Fruit fly (Drosophila melanogaster) whole organism, prepupa: ENCODE data around the gene CG5850.

Experiments used
- Blimp-1 ChIP-seq: fragments of 200-800 bp; sonication (Bioruptor generic); optimal IDR thresholded peaks from 3 replicates; lab custom pipeline; 2017; ENCODE audit warnings: missing biosample characterization, missing genetic modification characterization, mild to moderate bottlenecking, moderate library complexity, missing genetic modification reagents
- CG10631 ChIP-seq: fragments of 200-800 bp; sonication (Bioruptor generic); optimal IDR thresholded peaks from 2 replicates; lab custom pipeline; 2016; ENCODE audit warnings: missing biosample characterization, missing genetic modification characterization
- CG10669 ChIP-seq: fragments of 200-800 bp; sonication (Bioruptor generic); optimal IDR thresholded peaks from 3 replicates; lab custom pipeline; 2018; ENCODE audit warnings: missing biosample characterization, mild to moderate bottlenecking, missing genetic modification characterization, moderate library complexity
- CG11294 ChIP-seq: fragments of 200-800 bp; sonication (Bioruptor generic); IDR thresholded peaks from 2 replicates; pipeline ENCODE4 v1.3.6; 2022; ENCODE audit warnings: missing biosample characterization, missing genetic modification characterization
- CG11762 ChIP-seq: fragments of 200-800 bp; sonication (Bioruptor generic); optimal IDR thresholded peaks from 3 replicates; lab custom pipeline; 2016; ENCODE audit warnings: missing biosample characterization, missing genetic modification characterization; ENCODE audit not compliant: insufficient read depth
- CG11902 ChIP-seq: fragments of 200-800 bp; sonication (Bioruptor generic); optimal IDR thresholded peaks from 3 replicates; lab custom pipeline; 2016; ENCODE audit warnings: missing biosample characterization, missing genetic modification characterization
- CG1621 ChIP-seq: fragments of 200-800 bp; sonication (Bioruptor generic); optimal IDR thresholded peaks from 3 replicates; lab custom pipeline; 2018; ENCODE audit warnings: missing biosample characterization, mild to moderate bottlenecking, missing genetic modification characterization
- CG16779 ChIP-seq: fragments of 200-800 bp; sonication (Bioruptor generic); optimal IDR thresholded peaks from 3 replicates; lab custom pipeline; 2017; ENCODE audit warnings: missing biosample characterization, mild to moderate bottlenecking, missing genetic modification characterization
- CG3032 ChIP-seq: fragments of 200-800 bp; optimal IDR thresholded peaks from 2 replicates; lab custom pipeline; 2019; ENCODE audit warnings: missing biosample characterization, mild to moderate bottlenecking, missing genetic modification characterization, moderate library complexity
- CG31627 ChIP-seq: fragments of 200-800 bp; sonication (Bioruptor generic); optimal IDR thresholded peaks from 3 replicates; lab custom pipeline; 2016; ENCODE audit warnings: missing biosample characterization, missing genetic modification characterization
- CG32006 ChIP-seq: fragments of 200-800 bp; sonication (Bioruptor generic); optimal IDR thresholded peaks from 3 replicates; lab custom pipeline; 2017; ENCODE audit warnings: missing biosample characterization, mild to moderate bottlenecking, missing genetic modification characterization
- CG34406 ChIP-seq: fragments of 200-800 bp; sonication (Bioruptor generic); optimal IDR thresholded peaks from 3 replicates; lab custom pipeline; 2016; ENCODE audit warnings: missing biosample characterization, missing genetic modification characterization
- CG4318 ChIP-seq: fragments of 200-800 bp; sonication (Bioruptor generic); optimal IDR thresholded peaks from 3 replicates; lab custom pipeline; 2017; ENCODE audit warnings: missing biosample characterization, mild to moderate bottlenecking, missing genetic modification characterization
- CG6163 ChIP-seq: fragments of 200-800 bp; sonication (Bioruptor generic); IDR thresholded peaks from 3 replicates; pipeline ENCODE4 v1.3.6; 2022; ENCODE audit warnings: missing biosample characterization, missing genetic modification characterization
- CG6276 ChIP-seq: fragments of 200-800 bp; sonication (Bioruptor generic); optimal IDR thresholded peaks from 2 replicates; lab custom pipeline; 2017; ENCODE audit warnings: missing biosample characterization, mild to moderate bottlenecking, missing genetic modification characterization
- CG6808 ChIP-seq: fragments of 200-800 bp; sonication (Bioruptor generic); optimal IDR thresholded peaks from 3 replicates; lab custom pipeline; 2017; ENCODE audit warnings: missing biosample characterization, missing genetic modification characterization, mild to moderate bottlenecking, moderate library complexity, missing genetic modification reagents
- CG6854 ChIP-seq: fragments of 200-800 bp; sonication (Bioruptor generic); optimal IDR thresholded peaks from 2 replicates; lab custom pipeline; 2017; ENCODE audit warnings: missing biosample characterization, mild to moderate bottlenecking, missing genetic modification characterization
- CG7368 ChIP-seq: fragments of 200-800 bp; sonication (Bioruptor generic); optimal IDR thresholded peaks from 3 replicates; lab custom pipeline; 2016; ENCODE audit warnings: missing biosample characterization, missing genetic modification characterization
- CG8119 ChIP-seq: fragments of 200-800 bp; sonication (Bioruptor generic); IDR thresholded peaks from 3 replicates; pipeline ENCODE4 v1.3.6; 2022; ENCODE audit warnings: missing biosample characterization, missing genetic modification characterization
- CG8319 ChIP-seq: fragments of 200-800 bp; sonication (Bioruptor generic); optimal IDR thresholded peaks from 3 replicates; lab custom pipeline; 2016; ENCODE audit warnings: missing biosample characterization, missing genetic modification characterization
- CG8632 ChIP-seq: fragments of 200-800 bp; sonication (Bioruptor generic); optimal IDR thresholded peaks from 3 replicates; lab custom pipeline; 2016; ENCODE audit warnings: missing biosample characterization, missing genetic modification characterization
- CG9139 ChIP-seq: fragments of 200-800 bp; sonication (Bioruptor generic); optimal IDR thresholded peaks from 3 replicates; lab custom pipeline; 2017; ENCODE audit warnings: missing biosample characterization, mild to moderate bottlenecking, missing genetic modification characterization
- Eip75B ChIP-seq: fragments of 200-800 bp; sonication (Bioruptor generic); optimal IDR thresholded peaks from 3 replicates; lab custom pipeline; 2016; ENCODE audit warnings: missing biosample characterization, missing genetic modification characterization
- Eip93F ChIP-seq: fragments of 200-800 bp; sonication (Bioruptor generic); optimal IDR thresholded peaks from 2 replicates; lab custom pipeline; 2016; ENCODE audit warnings: missing biosample characterization, mild to moderate bottlenecking, missing genetic modification characterization
- Ets96B ChIP-seq: fragments of 200-800 bp; optimal IDR thresholded peaks from 2 replicates; lab custom pipeline; 2019; ENCODE audit warnings: missing biosample characterization, mild to moderate bottlenecking, missing genetic modification characterization, moderate library complexity
- Gug ChIP-seq: fragments of 200-800 bp; sonication (Bioruptor generic); IDR thresholded peaks from 2 replicates; pipeline ENCODE4 v1.3.6; 2022; ENCODE audit warnings: missing biosample characterization, missing genetic modification characterization
- Hr38 ChIP-seq: sonication (Bioruptor generic); optimal IDR thresholded peaks from 2 replicates; lab custom pipeline; 2016; ENCODE audit warnings: missing biosample characterization, missing genetic modification characterization
- Hr4 ChIP-seq: fragments of 200-800 bp; sonication (Bioruptor generic); optimal IDR thresholded peaks from 3 replicates; lab custom pipeline; 2016; ENCODE audit warnings: missing biosample characterization, missing genetic modification characterization
- Lpt ChIP-seq: fragments of 200-800 bp; sonication (Bioruptor generic); optimal IDR thresholded peaks from 3 replicates; lab custom pipeline; 2016; ENCODE audit warnings: missing biosample characterization, missing genetic modification characterization
- Met ChIP-seq: fragments of 200-800 bp; sonication (Bioruptor generic); optimal IDR thresholded peaks from 3 replicates; lab custom pipeline; 2016; ENCODE audit warnings: missing biosample characterization, missing genetic modification characterization
- OdsH ChIP-seq: fragments of 200-800 bp; sonication (Bioruptor generic); optimal IDR thresholded peaks from 3 replicates; lab custom pipeline; 2016; ENCODE audit warnings: missing biosample characterization, missing genetic modification characterization
- Smox ChIP-seq: fragments of 200-800 bp; sonication (Bioruptor generic); optimal IDR thresholded peaks from 3 replicates; lab custom pipeline; 2016; ENCODE audit warnings: missing biosample characterization, missing genetic modification characterization
- Sox102F ChIP-seq: fragments of 200-800 bp; sonication (Bioruptor generic); optimal IDR thresholded peaks from 2 replicates; lab custom pipeline; 2016; ENCODE audit warnings: missing biosample characterization, mild to moderate bottlenecking, missing genetic modification characterization
- Sox14 ChIP-seq: fragments of 200-800 bp; sonication (Bioruptor generic); optimal IDR thresholded peaks from 3 replicates; lab custom pipeline; 2016; ENCODE audit warnings: missing biosample characterization, missing genetic modification characterization
- Sox15 ChIP-seq: fragments of 200-800 bp; sonication (Bioruptor generic); optimal IDR thresholded peaks from 3 replicates; lab custom pipeline; 2016; ENCODE audit warnings: missing biosample characterization, missing genetic modification characterization
- achi ChIP-seq: fragments of 200-800 bp; sonication (Bioruptor generic); optimal IDR thresholded peaks from 3 replicates; lab custom pipeline; 2016; ENCODE audit warnings: missing biosample characterization, missing genetic modification characterization
- acj6 ChIP-seq: fragments of 200-800 bp; sonication (Bioruptor generic); optimal IDR thresholded peaks from 3 replicates; lab custom pipeline; 2016; ENCODE audit warnings: missing biosample characterization, missing genetic modification characterization
- cyc ChIP-seq: fragments of 200-800 bp; sonication (Bioruptor generic); optimal IDR thresholded peaks from 3 replicates; lab custom pipeline; 2016; ENCODE audit warnings: missing biosample characterization, missing genetic modification characterization
- dac ChIP-seq: fragments of 200-800 bp; sonication (Bioruptor generic); optimal IDR thresholded peaks from 2 replicates; lab custom pipeline; 2017; ENCODE audit warnings: missing biosample characterization, mild to moderate bottlenecking, missing genetic modification characterization
- dsx ChIP-seq: fragments of 200-800 bp; optimal IDR thresholded peaks from 3 replicates; lab custom pipeline; 2019; ENCODE audit warnings: missing biosample characterization, mild to moderate bottlenecking, missing genetic modification characterization, moderate library complexity; ENCODE audit not compliant: poor library complexity, severe bottlenecking
- eg ChIP-seq: fragments of 200-800 bp; sonication (Bioruptor generic); IDR thresholded peaks from 3 replicates; pipeline ENCODE4 v1.3.6; 2022; ENCODE audit warnings: missing biosample characterization, missing genetic modification characterization
- esn ChIP-seq: fragments of 200-800 bp; sonication (Bioruptor generic); optimal IDR thresholded peaks from 2 replicates; lab custom pipeline; 2016; ENCODE audit warnings: missing biosample characterization, mild to moderate bottlenecking, missing genetic modification characterization, moderate library complexity
- fd59A ChIP-seq: fragments of 200-800 bp; sonication (Bioruptor generic); optimal IDR thresholded peaks from 2 replicates; lab custom pipeline; 2017; ENCODE audit warnings: missing biosample characterization, mild to moderate bottlenecking, missing genetic modification characterization, missing genetic modification reagents
- fd85E ChIP-seq: fragments of 200-800 bp; sonication (Bioruptor generic); optimal IDR thresholded peaks from 3 replicates; lab custom pipeline; 2016; ENCODE audit warnings: missing biosample characterization, missing genetic modification characterization
- fkh ChIP-seq: fragments of 200-800 bp; sonication (Bioruptor generic); optimal IDR thresholded peaks from 3 replicates; lab custom pipeline; 2017; ENCODE audit warnings: missing biosample characterization, mild to moderate bottlenecking, missing genetic modification characterization, moderate library complexity
- lz ChIP-seq: fragments of 200-800 bp; sonication (Bioruptor generic); optimal IDR thresholded peaks from 3 replicates; lab custom pipeline; 2016; ENCODE audit warnings: missing biosample characterization, missing genetic modification characterization
- net ChIP-seq: fragments of 200-800 bp; sonication (Bioruptor generic); optimal IDR thresholded peaks from 3 replicates; lab custom pipeline; 2016; ENCODE audit warnings: missing biosample characterization, missing genetic modification characterization
- pdm3 ChIP-seq: fragments of 200-800 bp; sonication (Bioruptor generic); optimal IDR thresholded peaks from 3 replicates; lab custom pipeline; 2016; ENCODE audit warnings: missing biosample characterization, missing genetic modification characterization
- salr ChIP-seq, 2 experiments: fragments of 200-800 bp; sonication (Bioruptor generic); optimal IDR thresholded peaks; 3 replicates each; lab custom pipeline; 2016 to 2018; ENCODE audit warnings: missing biosample characterization in 2 of 2, missing genetic modification characterization in 2 of 2, mild to moderate bottlenecking in 1 of 2
- spab ChIP-seq: fragments of 200-800 bp; sonication (Bioruptor generic); optimal IDR thresholded peaks from 2 replicates; lab custom pipeline; 2017; ENCODE audit warnings: missing biosample characterization, mild to moderate bottlenecking, missing genetic modification characterization, missing genetic modification reagents
- ss ChIP-seq, 2 experiments: fragments of 200-800 bp; sonication (Bioruptor generic); optimal IDR thresholded peaks; 2 replicates in 1 of 2; 3 replicates in 1 of 2; lab custom pipeline; 2017 to 2018; ENCODE audit warnings: mild to moderate bottlenecking in 2 of 2, missing biosample characterization in 2 of 2, missing genetic modification characterization in 2 of 2, moderate library complexity in 1 of 2
- svp ChIP-seq: fragments of 200-800 bp; sonication (Bioruptor generic); peaks from one replicate; lab custom pipeline; 2016; ENCODE audit warnings: missing biosample characterization, missing genetic modification characterization
- topi ChIP-seq: fragments of 200-800 bp; sonication (Bioruptor generic); optimal IDR thresholded peaks from 3 replicates; lab custom pipeline; 2016; ENCODE audit warnings: missing biosample characterization, missing genetic modification characterization

The CG5850 gene

dm6 chr2L:9911783-9912182, 52.0 kb downstream of the CG5850 start:
- TF ChIP-seq dsx (GFP tag; lab: Kevin White, UChicago) (no peak), topi (GFP tag; lab: Kevin White, UChicago) (no peak), pdm3 (peak; percentile 28), CG4318 (no peak), Sox14 (GFP tag; lab: Kevin White, UChicago) (no peak), fd85E (no peak), CG7368 (no peak), dac (no peak), fkh (GFP tag; lab: Kevin White, UChicago) (no peak), net (GFP tag; lab: Kevin White, UChicago) (peak; percentile 37), CG8632 (GFP tag; lab: Kevin White, UChicago) (no peak), Hr38 (GFP tag; lab: Kevin White, UChicago) (no peak), cyc (GFP tag; lab: Kevin White, UChicago) (peak; percentile 9), Hr4 (GFP tag; lab: Kevin White, UChicago) (peak; percentile 67), Sox15 (GFP tag; lab: Kevin White, UChicago) (no peak), Ets96B (tag; lab: Kevin White, UChicago) (no peak), CG10669 (GFP tag; lab: Kevin White, UChicago) (no peak), acj6 (GFP tag; lab: Kevin White, UChicago) (peak; percentile 1), CG11902 (no peak), lz (GFP tag; lab: Kevin White, UChicago) (peak; percentile 40), OdsH (GFP tag; lab: Kevin White, UChicago) (no peak), CG32006 (GFP tag; lab: Kevin White, UChicago) (peak; percentile 7), CG1621 (tag; lab: Kevin White, UChicago) (no peak), CG3032 (no peak), Met (peak; percentile 8), eg (peak; percentile 80), CG10631 (GFP tag; lab: Kevin White, UChicago) (no peak), ss (GFP tag; optimal IDR thresholded peaks at IDR 0.05; lab: Kevin White, UChicago) (no peak), CG9139 (no peak), salr (GFP tag; optimal IDR thresholded peaks at IDR 0.05; lab: Kevin White, UChicago) (no peak), svp (GFP tag; lab: Kevin White, UChicago) (no peak), Blimp-1 (GFP tag; lab: Kevin White, UChicago) (no peak), Smox (peak; percentile 13), CG34406 (GFP tag; lab: Kevin White, UChicago) (no peak), Lpt (GFP tag; lab: Kevin White, UChicago) (no peak), achi (GFP tag; lab: Kevin White, UChicago) (peak; percentile 6), CG11294 (GFP tag; lab: Robert Waterston, UW) (no peak), Gug (GFP tag; lab: Robert Waterston, UW) (0 out of 2 replicates have a peak, but pooled peaks have one; percentile 13), Eip93F (GFP tag; lab: Kevin White, UChicago) (no peak), CG11762 (GFP tag; lab: Kevin White, UChicago) (no peak), CG8319 (GFP tag; lab: Kevin White, UChicago) (no peak), spab (GFP tag; lab: Kevin White, UChicago) (no peak), CG6854 (GFP tag; lab: Kevin White, UChicago) (no peak), Sox102F (no peak), CG8119 (peak; percentile 28; the same call in 2 of the 3 replicates), CG6276 (GFP tag; lab: Kevin White, UChicago) (no peak), CG31627 (GFP tag; lab: Kevin White, UChicago) (no peak), CG6163 (GFP tag; lab: Robert Waterston, UW) (peak; percentile 49; the same call in 2 of the 3 replicates), CG6808 (GFP tag; lab: Kevin White, UChicago) (no peak), CG16779 (no peak), esn (no peak), fd59A (GFP tag; lab: Kevin White, UChicago) (no peak), Eip75B (GFP tag; lab: Kevin White, UChicago) (peak; percentile 16)
